Worm (Caenorhabditis elegans) whole organism, late embryonic: ENCODE results near the gene math-45.
A peak's percentile ranks its signal among the peaks of the same experiment; 100 is the strongest.

Source experiments
- C08G9.2 ChIP-seq: sonication (generic microtip); optimal IDR thresholded peaks from 2 replicates; lab custom pipeline; 2016; ENCODE audit warnings: mild to moderate bottlenecking, missing genetic modification characterization, moderate library complexity, missing compliant biosample characterization
- C38D4.7 ChIP-seq: fragments of 200-800 bp; sonication (Bioruptor generic); optimal IDR thresholded peaks from 2 replicates; lab custom pipeline; 2018; ENCODE audit warnings: mild to moderate bottlenecking, missing genetic modification characterization, moderate library complexity, missing compliant biosample characterization
- F13H6.1 ChIP-seq: sonication (generic microtip); optimal IDR thresholded peaks from 2 replicates; lab custom pipeline; 2016; ENCODE audit warnings: missing genetic modification characterization, missing compliant biosample characterization
- K02D7.2 ChIP-seq: sonication (generic microtip); optimal IDR thresholded peaks from 2 replicates; lab custom pipeline; 2017; ENCODE audit warnings: mild to moderate bottlenecking, missing genetic modification characterization, missing compliant biosample characterization
- K09A11.1 ChIP-seq: sonication (generic microtip); optimal IDR thresholded peaks from 2 replicates; lab custom pipeline; 2017; ENCODE audit warnings: antibody characterized with exemption, mild to moderate bottlenecking, missing genetic modification characterization, missing compliant biosample characterization; ENCODE audit not compliant: insufficient read depth
- ama-1 ChIP-seq: fragments of 150-350 bp; optimal IDR thresholded peaks from 2 replicates; lab custom pipeline; 2014
- ceh-14 ChIP-seq: sonication (generic microtip); optimal IDR thresholded peaks from 2 replicates; lab custom pipeline; 2016; ENCODE audit warnings: missing genotype, missing genetic modification characterization, missing compliant biosample characterization
- ceh-18 ChIP-seq: sonication (generic microtip); optimal IDR thresholded peaks from 2 replicates; lab custom pipeline; 2016; ENCODE audit warnings: missing genetic modification characterization, missing compliant biosample characterization
- ceh-19 ChIP-seq: fragments of 200-800 bp; sonication (Bioruptor generic); optimal IDR thresholded peaks from 2 replicates; lab custom pipeline; 2018; ENCODE audit warnings: mild to moderate bottlenecking, missing genetic modification characterization, missing compliant biosample characterization
- ceh-2 ChIP-seq: sonication (generic microtip); optimal IDR thresholded peaks from 2 replicates; lab custom pipeline; 2016; ENCODE audit warnings: missing genotype, missing genetic modification characterization, missing compliant biosample characterization
- ceh-24 ChIP-seq: sonication (generic microtip); optimal IDR thresholded peaks from 2 replicates; lab custom pipeline; 2016; ENCODE audit warnings: mild to moderate bottlenecking, missing genetic modification characterization, missing compliant biosample characterization
- ceh-31 ChIP-seq: sonication (generic microtip); optimal IDR thresholded peaks from 2 replicates; lab custom pipeline; 2016; ENCODE audit warnings: missing genetic modification characterization, missing compliant biosample characterization
- ceh-34 ChIP-seq: sonication (generic microtip); optimal IDR thresholded peaks from 2 replicates; lab custom pipeline; 2016; ENCODE audit warnings: mild to moderate bottlenecking, missing genetic modification characterization, missing compliant biosample characterization
- che-1 ChIP-seq: sonication (generic microtip); optimal IDR thresholded peaks from 2 replicates; lab custom pipeline; 2016; ENCODE audit warnings: mild to moderate bottlenecking, missing genetic modification characterization, missing compliant biosample characterization
- elt-2 ChIP-seq: sonication (generic microtip); optimal IDR thresholded peaks from 2 replicates; lab custom pipeline; 2016; ENCODE audit warnings: missing genetic modification reagents, missing genetic modification characterization, missing compliant biosample characterization
- elt-4 ChIP-seq: sonication (generic microtip); optimal IDR thresholded peaks from 2 replicates; lab custom pipeline; 2016; ENCODE audit warnings: missing genetic modification characterization, missing compliant biosample characterization
- ets-4 ChIP-seq: sonication (generic microtip); optimal IDR thresholded peaks from 2 replicates; lab custom pipeline; 2016; ENCODE audit warnings: missing genetic modification characterization, missing compliant biosample characterization
- eyg-1 ChIP-seq: sonication (generic microtip); optimal IDR thresholded peaks from 2 replicates; lab custom pipeline; 2016; ENCODE audit warnings: missing genotype, missing genetic modification characterization, missing compliant biosample characterization
- fax-1 ChIP-seq: sonication (generic microtip); optimal IDR thresholded peaks from 2 replicates; lab custom pipeline; 2016; ENCODE audit warnings: missing genotype, missing genetic modification characterization, missing compliant biosample characterization
- gmeb-2 ChIP-seq: sonication (generic microtip); optimal IDR thresholded peaks from 2 replicates; lab custom pipeline; 2016; ENCODE audit warnings: missing genetic modification characterization, inconsistent platforms, missing compliant biosample characterization
- hlh-15 ChIP-seq: sonication (generic microtip); optimal IDR thresholded peaks from 2 replicates; lab custom pipeline; 2016; ENCODE audit warnings: missing genetic modification characterization, missing compliant biosample characterization
- hlh-30 ChIP-seq: sonication (generic microtip); optimal IDR thresholded peaks from 2 replicates; lab custom pipeline; 2017; ENCODE audit warnings: antibody characterized with exemption, missing genetic modification characterization, missing compliant biosample characterization; ENCODE audit not compliant: insufficient read depth
- hlh-6 ChIP-seq: sonication (generic microtip); optimal IDR thresholded peaks from 2 replicates; lab custom pipeline; 2016; ENCODE audit warnings: missing genotype, missing genetic modification characterization, missing compliant biosample characterization
- hlh-8 ChIP-seq: sonication (generic microtip); optimal IDR thresholded peaks from 2 replicates; lab custom pipeline; 2016; ENCODE audit warnings: missing genotype, missing genetic modification characterization, missing compliant biosample characterization
- lim-6 ChIP-seq: sonication (generic microtip); optimal IDR thresholded peaks from 2 replicates; lab custom pipeline; 2016; ENCODE audit warnings: missing genetic modification characterization, missing compliant biosample characterization
- lin-11 ChIP-seq: fragments of 200-800 bp; sonication (Bioruptor generic); optimal IDR thresholded peaks from 2 replicates; lab custom pipeline; 2018; ENCODE audit warnings: mild to moderate bottlenecking, missing genetic modification characterization, missing compliant biosample characterization
- nhr-11 ChIP-seq: fragments of 150-350 bp; optimal IDR thresholded peaks from 2 replicates; lab custom pipeline; 2014; ENCODE audit warnings: missing biosample characterization, missing genetic modification characterization
- nhr-232 ChIP-seq: sonication (generic microtip); optimal IDR thresholded peaks from 2 replicates; lab custom pipeline; 2016; ENCODE audit warnings: missing genetic modification characterization, missing compliant biosample characterization
- npax-4 ChIP-seq: sonication (generic microtip); optimal IDR thresholded peaks from 2 replicates; lab custom pipeline; 2016; ENCODE audit warnings: missing genetic modification characterization, missing compliant biosample characterization
- pat-9 ChIP-seq: fragments of 200-800 bp; sonication (Bioruptor generic); optimal IDR thresholded peaks from 2 replicates; lab custom pipeline; 2018; ENCODE audit warnings: mild to moderate bottlenecking, missing genetic modification characterization, moderate library complexity, missing compliant biosample characterization
- pros-1 ChIP-seq: fragments of 150-350 bp; optimal IDR thresholded peaks from 2 replicates; lab custom pipeline; 2014; ENCODE audit warnings: missing biosample characterization, missing genetic modification reagents, missing genetic modification characterization
- ref-2 ChIP-seq: sonication (generic microtip); optimal IDR thresholded peaks from 2 replicates; lab custom pipeline; 2016; ENCODE audit warnings: missing genetic modification characterization, missing compliant biosample characterization
- sdc-2 ChIP-seq: sonication (generic microtip); optimal IDR thresholded peaks from 2 replicates; lab custom pipeline; 2016; ENCODE audit warnings: missing genotype, missing genetic modification characterization, missing compliant biosample characterization
- sox-2 ChIP-seq: fragments of 200-800 bp; sonication (Bioruptor generic); IDR thresholded peaks from 2 replicates; pipeline ENCODE4 v1.3.6; 2022; ENCODE audit warnings: missing genetic modification reagents, missing genetic modification characterization, missing compliant biosample characterization
- tbx-2 ChIP-seq: sonication (generic microtip); optimal IDR thresholded peaks from 2 replicates; lab custom pipeline; 2016; ENCODE audit warnings: missing genetic modification characterization, missing compliant biosample characterization
- unc-3 ChIP-seq, 2 experiments: fragments of 200-800 bp in 1 of 2; sonication (Bioruptor generic) in 1 of 2; sonication (generic microtip) in 1 of 2; conservative IDR thresholded peaks in 1 of 2; optimal IDR thresholded peaks in 1 of 2; 2 replicates each; pipeline versions ENCODE4 v1.3.6 to Lab custom; 2016 to 2022; ENCODE audit warnings: missing compliant biosample characterization in 2 of 2, missing genetic modification characterization in 2 of 2, missing genetic modification reagents in 1 of 2
- unc-42 ChIP-seq: sonication (generic microtip); optimal IDR thresholded peaks from 2 replicates; lab custom pipeline; 2016; ENCODE audit warnings: missing genotype, missing genetic modification characterization, missing compliant biosample characterization
- unc-55 ChIP-seq: sonication (generic microtip); optimal IDR thresholded peaks from 2 replicates; lab custom pipeline; 2017; ENCODE audit warnings: missing biosample characterization, missing genetic modification reagents, missing genetic modification characterization
- unc-86 ChIP-seq: sonication (generic microtip); optimal IDR thresholded peaks from 2 replicates; lab custom pipeline; 2016; ENCODE audit warnings: missing genetic modification characterization, missing compliant biosample characterization
- zip-5 ChIP-seq: sonication (generic microtip); optimal IDR thresholded peaks from 2 replicates; lab custom pipeline; 2016; ENCODE audit warnings: missing genetic modification characterization, missing compliant biosample characterization

math-45 gene

ce11 chrII:1501614-1502355 is 15.5 kb downstream of the math-45 start (continued):
- TF ChIP-seq ceh-34 (tag; lab: Kevin White, UChicago) = peak; percentile 84
- peak; percentile 94 for TF ChIP-seq unc-55
- no peak for TF ChIP-seq sox-2
- peak; percentile 24 for TF ChIP-seq sdc-2 (tag; lab: Kevin White, UChicago)
- peak; percentile 45 for TF ChIP-seq hlh-8 (tag; lab: Kevin White, UChicago)
- TF ChIP-seq, all 69 proteins: peak for 18

ce11 chrII:1500959-1501358 is 16.3 kb downstream of the math-45 start:
- TF ChIP-seq unc-86 (tag; lab: Kevin White, UChicago) (no peak), lim-6 (tag; lab: Kevin White, UChicago) (no peak), nhr-11 (tag; lab: Kevin White, UChicago) (no peak), F13H6.1 (tag; lab: Kevin White, UChicago) (no peak), K02D7.2 (tag; lab: Kevin White, UChicago) (no peak), ref-2 (tag; lab: Kevin White, UChicago) (no peak)

- TF ChIP-seq K02D7.2 (tag; lab: Kevin White, UChicago) (no peak), ets-4 (tag; lab: Kevin White, UChicago) (peak; percentile 33), ceh-14 (tag; lab: Kevin White, UChicago) (peak; percentile 27), C08G9.2 (tag; lab: Kevin White, UChicago) (peak; percentile 30), zip-5 (tag; lab: Kevin White, UChicago) (peak; percentile 27), unc-42 (tag; lab: Kevin White, UChicago) (peak; percentile 60), tbx-2 (tag; lab: Kevin White, UChicago) (peak; percentile 7), ceh-31 (peak; percentile 65), elt-2 (tag; lab: Kevin White, UChicago) (peak; percentile 2), elt-4 (tag; lab: Kevin White, UChicago) (no peak), ceh-18 (tag; lab: Kevin White, UChicago) (no peak), ceh-2 (tag; lab: Kevin White, UChicago) (peak; percentile 55), ceh-24 (tag; lab: Kevin White, UChicago) (no peak), K09A11.1 (tag; lab: Kevin White, UChicago) (no peak)
Observed at ce11 chrII:1500286-1500840, 16.9 kb downstream of the math-45 start, which contains the start of gene emc-1. Gene emc-1, minus strand, starts transcription at chrII:1500330.

- no peak for TF ChIP-seq unc-55
- no peak for TF ChIP-seq hlh-30
- no peak for TF ChIP-seq ceh-18 (tag; lab: Kevin White, UChicago)
- TF ChIP-seq eyg-1 = no peak
- no peak for TF ChIP-seq ceh-19 (GFP tag; lab: Kevin White, UChicago)
- TF ChIP-seq ama-1 (lab: Kevin White, UChicago) = no peak
- no peak for TF ChIP-seq ceh-31
- TF ChIP-seq hlh-15 (tag; lab: Kevin White, UChicago) = no peak
- TF ChIP-seq nhr-232 (tag; lab: Kevin White, UChicago) = no peak
- TF ChIP-seq K09A11.1 (tag; lab: Kevin White, UChicago) = no peak
- TF ChIP-seq, all 69 proteins: peak for 0
Observed at ce11 chrII:1490813-1491212, 26.4 kb downstream of the math-45 start.

ce11 chrII:1482419-1482818 is 34.8 kb downstream of the math-45 start:
- no peak for TF ChIP-seq sdc-2 (tag; lab: Kevin White, UChicago)
- no peak for TF ChIP-seq hlh-30
- no peak for TF ChIP-seq ceh-34 (tag; lab: Kevin White, UChicago)
- no peak for TF ChIP-seq npax-4 (tag; lab: Kevin White, UChicago)
- TF ChIP-seq zip-5 (tag; lab: Kevin White, UChicago) = no peak
- TF ChIP-seq unc-3 (GFP tag; conservative IDR thresholded peaks at IDR 0.05; lab: Robert Waterston, UW) = no peak
- no peak for TF ChIP-seq unc-3 (tag; optimal IDR thresholded peaks at IDR 0.05; lab: Kevin White, UChicago)
- TF ChIP-seq eyg-1 = no peak
- no peak for TF ChIP-seq ama-1 (lab: Kevin White, UChicago)
- no peak for TF ChIP-seq fax-1 (tag; lab: Kevin White, UChicago)
- TF ChIP-seq gmeb-2 (tag; lab: Kevin White, UChicago) = no peak
- no peak for TF ChIP-seq lin-11 (tag; lab: Kevin White, UChicago)
- no peak for TF ChIP-seq lim-6 (tag; lab: Kevin White, UChicago)
- no peak for TF ChIP-seq hlh-6 (tag; lab: Kevin White, UChicago)
- TF ChIP-seq C38D4.7 (GFP tag; lab: Kevin White, UChicago) = no peak
- TF ChIP-seq che-1 (tag; lab: Kevin White, UChicago) = no peak
- TF ChIP-seq pros-1 = no peak
- TF ChIP-seq K02D7.2 (tag; lab: Kevin White, UChicago) = no peak
- TF ChIP-seq pat-9 = no peak
